Fruit fly (Drosophila melanogaster) whole organism, embryonic: Measurements from ENCODE around the gene Bug22.

Experiments used
- CG12236 ChIP-seq: fragments of 200-800 bp; sonication (Bioruptor generic); optimal IDR thresholded peaks from 2 replicates; lab custom pipeline; 2016; ENCODE audit warnings: missing biosample characterization, missing genetic modification characterization
- CG14965 ChIP-seq: fragments of 200-800 bp; sonication (Bioruptor generic); optimal IDR thresholded peaks from 2 replicates; lab custom pipeline; 2016; ENCODE audit warnings: missing biosample characterization, missing genetic modification characterization, borderline replicate concordance
- CG32532 ChIP-seq: fragments of 200-800 bp; sonication (Bioruptor generic); IDR thresholded peaks from 2 replicates; pipeline ENCODE4 v1.3.6; 2022; ENCODE audit warnings: missing biosample characterization, missing genetic modification characterization
- CG32772 ChIP-seq: fragments of 200-800 bp; sonication (Bioruptor generic); IDR thresholded peaks from 2 replicates; pipeline ENCODE4 v1.3.6; 2022; ENCODE audit warnings: missing biosample characterization, missing genetic modification characterization
- D ChIP-seq, 2 experiments: fragments of 200-800 bp in 1 of 2; fragments of >200 bp in 1 of 2; sonication (Bioruptor generic) in 1 of 2; optimal IDR thresholded peaks; 2 replicates in 1 of 2; 3 replicates in 1 of 2; lab custom pipeline; 2017; ENCODE audit warnings: mild to moderate bottlenecking in 1 of 2, missing biosample characterization in 1 of 2, missing genetic modification characterization in 1 of 2, missing genetic modification reagents in 1 of 2
- Nf-YC ChIP-seq: fragments of 200-800 bp; optimal IDR thresholded peaks from 3 replicates; lab custom pipeline; 2019; ENCODE audit warnings: missing biosample characterization, mild to moderate bottlenecking, missing genetic modification characterization, moderate library complexity
- Spps ChIP-seq: fragments of 200-800 bp; sonication (Bioruptor generic); optimal IDR thresholded peaks from 2 replicates; lab custom pipeline; 2018; ENCODE audit warnings: missing biosample characterization, mild to moderate bottlenecking, missing genetic modification characterization
- gfzf ChIP-seq: fragments of 200-800 bp; sonication (Bioruptor generic); optimal IDR thresholded peaks from 2 replicates; lab custom pipeline; 2016; ENCODE audit warnings: missing biosample characterization, mild to moderate bottlenecking, missing genetic modification characterization, moderate library complexity
- scrt ChIP-seq: fragments of 200-800 bp; sonication (Bioruptor generic); optimal IDR thresholded peaks from 2 replicates; lab custom pipeline; 2018; ENCODE audit warnings: missing biosample characterization, mild to moderate bottlenecking, missing genetic modification characterization, moderate library complexity

dm6 chr2L:10405008-10405654 is 25.6 kb downstream of the Bug22 start, which contains the start of the genes CG17768, LSm-4 and Ir31a:
- TF ChIP-seq CG32772 (no peak), CG12236 (GFP tag; lab: Kevin White, UChicago) (no peak), scrt (GFP tag; lab: Kevin White, UChicago) (no peak), gfzf (GFP tag; lab: Kevin White, UChicago) (no peak), CG32532 (GFP tag; lab: Robert Waterston, UW) (no peak), D (optimal IDR thresholded peaks at IDR 0.05; lab: Kevin White, UChicago) (no peak), D (GFP tag; optimal IDR thresholded peaks at IDR 0.05; lab: Kevin White, UChicago) (no peak), CG14965 (no peak), Nf-YC (tag; lab: Kevin White, UChicago) (no peak), Spps (tag; lab: Kevin White, UChicago) (no peak)
